Worm (Caenorhabditis elegans): ENCODE data around the gene ZK616.61.

Gene ZK616.61

ce11 chrIV:5405345-5405744, at the start of gene ZK616.61:
ZK616.61 (plus strand) TSS chrIV:5405645.
- no peak for TF ChIP-seq unc-62 (GFP tag; optimal IDR thresholded peaks at IDR 0.05)

DNA sequence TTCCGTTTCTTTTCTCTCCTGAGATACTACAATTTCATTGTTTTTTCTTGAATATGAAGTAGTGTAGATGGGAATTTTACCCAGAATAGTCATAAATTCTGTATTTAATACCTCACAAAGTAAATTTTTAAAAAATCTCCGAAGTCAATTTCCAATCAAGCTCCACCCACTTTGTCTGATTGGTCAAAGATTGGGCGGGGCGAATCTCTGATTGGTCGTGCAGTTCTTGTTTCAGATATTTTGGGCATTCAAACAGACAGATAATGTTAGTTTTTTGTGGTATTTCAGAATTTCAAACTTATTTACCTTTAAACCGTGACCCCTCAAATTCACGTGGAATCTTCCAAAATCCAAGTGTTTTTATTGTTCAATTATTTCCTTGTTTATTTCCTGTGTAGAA, 44.9 kb upstream of the ZK616.61 start, which contains the start of gene F41H10.5:
Gene F41H10.5 (plus strand): TSS at position 375 of the 400 bp plus-strand sequence.
- no peak for TF ChIP-seq unc-62 (GFP tag; optimal IDR thresholded peaks at IDR 0.05)

DNA sequence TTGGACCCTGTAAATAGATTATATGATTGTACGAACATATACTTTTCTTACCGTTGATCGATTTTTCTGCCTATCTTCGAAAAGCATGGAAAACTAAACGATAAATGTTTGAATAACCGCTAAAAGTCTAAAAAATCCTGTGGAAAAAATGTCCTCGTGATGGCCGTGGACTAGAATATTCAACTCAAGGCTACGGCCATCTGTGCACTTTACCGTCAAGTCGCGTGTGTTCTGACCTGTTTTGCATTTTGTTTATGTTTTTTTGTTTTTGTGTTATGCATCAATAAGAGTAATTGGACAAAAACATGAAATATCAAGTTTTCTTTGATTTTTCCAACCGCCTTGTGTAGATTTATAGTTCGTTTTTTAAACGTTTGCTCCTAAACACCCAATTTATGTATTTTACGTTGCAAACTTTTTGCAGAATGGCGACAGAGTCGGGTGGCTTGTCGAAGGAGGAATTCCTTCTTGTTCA, 41.3 kb upstream of the ZK616.61 start, which contains the start of the genes hda-6 and F41H10.4:
Gene hda-6 (minus strand): TSS at position 172 of the 475 bp plus-strand sequence.
Gene F41H10.4 (plus strand): TSS at position 425 of the 475 bp plus-strand sequence.
- no peak for TF ChIP-seq unc-62 (GFP tag; optimal IDR thresholded peaks at IDR 0.05)

- no peak for TF ChIP-seq unc-62 (GFP tag; optimal IDR thresholded peaks at IDR 0.05)
These were observed 38.9 kb upstream of the ZK616.61 start, which contains the start of gene sand-1 for ce11 chrIV:5366567-5366966. sand-1 (plus strand) TSS chrIV:5366867.

DNA sequence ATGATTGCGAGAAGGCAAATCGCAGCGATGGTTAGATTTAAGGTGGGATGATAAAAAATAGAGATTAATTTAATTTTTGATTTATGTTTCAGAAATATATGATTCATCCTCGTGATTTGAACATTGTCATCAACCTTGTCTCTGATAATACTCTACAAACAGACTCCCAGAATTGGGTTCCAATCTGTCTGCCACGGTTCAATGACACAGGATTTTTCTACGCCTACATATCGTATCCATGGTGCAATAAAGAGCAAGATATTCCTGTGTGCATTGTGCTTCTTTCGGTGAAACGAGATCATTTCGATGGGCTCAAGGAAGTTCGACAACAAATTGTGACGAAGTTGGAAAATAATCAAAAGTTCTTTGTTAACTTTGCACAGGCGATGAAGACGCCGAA, 37.5 kb upstream of the ZK616.61 start:
- TF ChIP-seq unc-62 (GFP tag; optimal IDR thresholded peaks at IDR 0.05) = no peak

DNA sequence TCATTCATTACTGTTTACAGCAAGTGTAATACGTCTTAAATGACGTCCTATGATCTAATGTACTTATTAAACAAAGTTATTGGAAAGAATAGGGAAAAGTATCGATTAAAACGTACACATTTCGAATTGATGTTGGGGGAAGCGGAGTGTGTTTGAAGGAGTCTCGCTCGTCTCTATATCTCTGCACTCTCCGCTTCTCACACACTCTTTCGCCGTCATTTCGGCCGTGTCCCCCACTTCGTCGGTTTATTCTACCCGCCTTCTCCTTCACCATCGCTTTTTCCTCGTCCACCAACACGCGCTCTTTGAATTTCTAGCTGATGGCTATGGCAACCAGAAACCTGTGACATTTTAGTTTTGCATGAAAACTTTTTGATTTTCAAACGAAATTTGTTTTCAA, 36.6 kb upstream of the ZK616.61 start:
- TF ChIP-seq unc-62 (GFP tag; optimal IDR thresholded peaks at IDR 0.05) = no peak

DNA sequence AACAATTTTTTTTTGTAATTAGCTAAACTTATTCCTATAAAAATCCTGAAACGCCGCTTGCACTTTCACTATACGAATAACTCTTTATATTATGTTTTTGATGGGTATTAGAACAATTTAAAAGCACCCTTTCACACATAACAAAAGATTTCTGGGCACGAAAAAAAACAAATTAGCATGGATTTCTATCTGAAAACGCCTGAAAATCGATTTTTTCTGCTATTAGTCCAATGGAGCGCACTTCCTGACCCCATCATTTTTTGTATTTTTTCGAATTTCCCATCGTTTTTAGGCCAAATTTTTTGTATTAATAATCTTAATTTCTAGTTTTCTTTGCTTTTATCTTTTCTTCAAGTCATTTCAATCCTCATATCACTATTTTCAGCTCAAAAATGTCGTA, 36.0 kb upstream of the ZK616.61 start, which contains the start of gene F41H10.3:
Gene F41H10.3 (plus strand): TSS at position 388 of the 400 bp plus-strand sequence.
- no peak for TF ChIP-seq unc-62 (GFP tag; optimal IDR thresholded peaks at IDR 0.05)

DNA sequence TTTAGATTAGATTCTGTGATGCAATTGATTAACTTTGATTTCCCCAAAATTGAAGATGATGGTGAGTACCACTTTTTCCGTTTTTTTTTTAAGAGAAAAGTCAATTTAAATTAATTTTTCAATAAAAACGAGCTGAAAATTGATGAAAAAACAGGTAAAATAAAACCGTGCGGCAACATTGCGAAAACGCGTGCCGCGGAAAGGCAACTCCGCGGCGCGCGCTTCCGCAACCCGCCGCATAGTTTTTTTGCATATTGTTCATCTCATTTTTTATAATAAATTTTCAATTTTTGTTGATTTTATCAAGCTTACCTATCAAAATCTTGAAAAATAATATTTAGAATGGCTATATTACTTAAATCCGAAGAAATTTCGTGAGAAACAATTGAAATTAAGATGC, 34.5 kb upstream of the ZK616.61 start:
- TF ChIP-seq unc-62 (GFP tag; optimal IDR thresholded peaks at IDR 0.05) = no peak

DNA sequence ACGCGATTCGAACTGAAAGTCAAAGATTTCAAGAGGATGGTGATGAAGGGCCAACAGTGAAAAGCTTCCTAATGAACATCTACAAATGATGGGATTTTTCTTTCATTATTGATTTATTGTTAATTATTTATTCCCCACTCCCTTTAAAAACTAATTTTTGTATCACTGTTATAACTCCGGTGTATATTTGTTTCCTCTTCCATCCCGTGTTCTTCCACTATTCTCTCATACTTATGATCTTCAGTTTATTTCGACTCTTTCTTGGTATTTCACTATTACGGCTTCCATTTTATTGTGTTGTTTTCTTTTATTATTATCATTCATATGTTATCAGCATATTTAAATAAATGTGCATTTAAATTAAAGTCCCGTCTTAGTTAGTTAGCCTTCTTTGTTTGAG, 31.1 kb upstream of the ZK616.61 start:
- TF ChIP-seq unc-62 (GFP tag; optimal IDR thresholded peaks at IDR 0.05) = no peak

- TF ChIP-seq unc-62 (GFP tag; optimal IDR thresholded peaks at IDR 0.05) = no peak
These were observed 30.5 kb upstream of the ZK616.61 start for ce11 chrIV:5374946-5375345.

DNA sequence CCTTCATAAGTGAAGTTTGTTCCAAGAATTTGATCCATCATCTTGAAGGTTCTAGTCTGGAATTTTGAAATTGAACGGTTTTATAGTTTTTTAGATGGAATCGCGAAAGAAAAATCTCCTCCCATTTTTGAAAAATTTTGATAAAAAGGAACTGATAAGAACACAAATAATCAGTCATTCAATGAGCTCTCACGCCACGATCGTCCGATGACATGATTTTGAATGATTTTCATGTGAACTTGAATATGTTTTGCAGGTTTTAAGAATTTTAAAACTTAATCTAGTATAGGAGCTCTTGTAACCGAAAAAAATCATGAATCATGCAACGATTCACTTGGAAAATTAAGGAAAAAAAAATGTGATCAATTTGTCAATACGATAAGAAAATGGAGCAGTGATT, 28.4 kb upstream of the ZK616.61 start, which contains the start of gene elo-5:
Gene elo-5 (minus strand): TSS at position 56 of the 400 bp plus-strand sequence.
- TF ChIP-seq unc-62 (GFP tag; optimal IDR thresholded peaks at IDR 0.05) = no peak

ce11 chrIV:5380140-5380539, 25.3 kb upstream of the ZK616.61 start:
- TF ChIP-seq unc-62 (GFP tag; optimal IDR thresholded peaks at IDR 0.05) = no peak

- TF ChIP-seq unc-62 (GFP tag; optimal IDR thresholded peaks at IDR 0.05) = no peak
These were observed 24.1 kb upstream of the ZK616.61 start, which contains the start of gene F41H10.2 for ce11 chrIV:5381334-5381733. F41H10.2 (plus strand) TSS chrIV:5381634.

- no peak for TF ChIP-seq unc-62 (GFP tag; optimal IDR thresholded peaks at IDR 0.05)
These were observed 22.8 kb upstream of the ZK616.61 start, which contains the start of gene F41H10.1 for ce11 chrIV:5382609-5383008. F41H10.1 (plus strand) TSS chrIV:5382909.

ce11 chrIV:5385020-5385419, 20.4 kb upstream of the ZK616.61 start, which contains the start of gene F41H10.12:
F41H10.12 (plus strand) TSS chrIV:5385320.
- TF ChIP-seq unc-62 (GFP tag; optimal IDR thresholded peaks at IDR 0.05) = no peak

DNA sequence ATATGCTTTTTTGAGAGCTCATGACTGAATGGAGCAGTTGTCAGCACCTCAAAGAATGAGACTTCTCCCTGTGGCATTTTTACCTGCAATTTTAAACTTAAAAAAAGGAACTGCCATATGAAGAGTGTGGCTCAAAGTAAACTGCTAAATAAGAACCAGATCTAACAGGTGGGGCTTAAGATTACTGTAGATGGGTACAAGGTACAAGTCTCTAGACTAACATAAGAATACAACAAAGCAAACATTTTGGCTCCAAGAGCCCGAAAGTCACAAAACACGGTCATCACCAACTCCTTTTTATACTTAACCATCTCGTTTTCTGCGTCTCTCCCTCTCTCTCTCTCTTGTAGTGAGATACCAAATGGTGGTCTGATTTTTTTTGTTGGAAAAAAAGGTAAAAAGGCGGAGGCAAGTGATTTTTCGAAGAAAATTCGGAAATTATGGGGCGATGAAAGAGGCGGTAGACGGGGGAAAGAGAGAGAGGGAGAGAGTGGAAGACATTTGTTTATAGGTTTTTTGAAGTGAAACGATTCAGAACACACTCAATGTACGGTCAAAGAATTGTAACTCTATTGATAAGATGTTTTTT, 16.9 kb upstream of the ZK616.61 start, which contains the start of gene elo-6:
Gene elo-6 (minus strand): TSS at position 83 of the 589 bp plus-strand sequence.
- TF ChIP-seq unc-62 (GFP tag; optimal IDR thresholded peaks at IDR 0.05) = no peak

ce11 chrIV:5389951-5390350, 15.5 kb upstream of the ZK616.61 start:
- no peak for TF ChIP-seq unc-62 (GFP tag; optimal IDR thresholded peaks at IDR 0.05)
